Worm (Caenorhabditis elegans) whole organism, L1 larva: ENCODE measurements around the gene Y69H2.15.

Source experiments
- C34B4.2 ChIP-seq: sonication (generic microtip); optimal IDR thresholded peaks from 2 replicates; lab custom pipeline; 2017; ENCODE audit warnings: mild to moderate bottlenecking, missing genetic modification characterization, missing compliant biosample characterization
- alr-1 ChIP-seq: fragments of 200-800 bp; sonication (Bioruptor generic); optimal IDR thresholded peaks from 2 replicates; lab custom pipeline; 2018; ENCODE audit warnings: borderline replicate concordance, mild to moderate bottlenecking, missing genetic modification characterization, missing compliant biosample characterization
- blmp-1 ChIP-seq: fragments of 150-350 bp; optimal IDR thresholded peaks from 2 replicates; lab custom pipeline; 2014; ENCODE audit warnings: missing biosample characterization, missing genetic modification characterization
- ces-1 ChIP-seq: fragments of 150-350 bp; optimal IDR thresholded peaks from 2 replicates; lab custom pipeline; 2014; ENCODE audit warnings: missing biosample characterization, missing genetic modification reagents, missing genetic modification characterization
- egl-13 ChIP-seq: sonication (generic microtip); optimal IDR thresholded peaks from 2 replicates; lab custom pipeline; 2016; ENCODE audit warnings: missing genotype, missing genetic modification reagents, missing genetic modification characterization, missing compliant biosample characterization
- ets-5 ChIP-seq: fragments of 200-800 bp; sonication (Bioruptor generic); IDR thresholded peaks from 2 replicates; pipeline ENCODE4 v1.3.6; 2022; ENCODE audit warnings: missing genetic modification characterization, missing compliant biosample characterization
- hlh-17 ChIP-seq: fragments of 200-800 bp; sonication (Bioruptor generic); optimal IDR thresholded peaks from 2 replicates; lab custom pipeline; 2018; ENCODE audit warnings: missing genetic modification characterization, mild to moderate bottlenecking, missing compliant biosample characterization, moderate library complexity, borderline replicate concordance
- jun-1 ChIP-seq: fragments of 150-350 bp; optimal IDR thresholded peaks from 2 replicates; lab custom pipeline; 2014; ENCODE audit warnings: missing biosample characterization, missing genetic modification reagents, missing genetic modification characterization
- lin-13 ChIP-seq: fragments of 150-350 bp; optimal IDR thresholded peaks from 2 replicates; lab custom pipeline; 2014; ENCODE audit warnings: missing biosample characterization, missing genetic modification reagents, missing genetic modification characterization
- nhr-12 ChIP-seq: sonication (generic microtip); optimal IDR thresholded peaks from 2 replicates; lab custom pipeline; 2017; ENCODE audit warnings: missing biosample characterization, missing genetic modification characterization
- nhr-85 ChIP-seq: sonication (generic microtip); peaks from one replicate; lab custom pipeline; 2016; ENCODE audit warnings: missing genetic modification characterization, inconsistent platforms, missing compliant biosample characterization
- nhr-90 ChIP-seq: sonication (generic microtip); optimal IDR thresholded peaks from 2 replicates; lab custom pipeline; 2016; ENCODE audit warnings: mild to moderate bottlenecking, missing genetic modification characterization, missing compliant biosample characterization; ENCODE audit not compliant: poor library complexity
- swsn-7 ChIP-seq: sonication (generic microtip); optimal IDR thresholded peaks from 2 replicates; lab custom pipeline; 2016; ENCODE audit warnings: missing genetic modification characterization, missing compliant biosample characterization
- unc-62 ChIP-seq: fragments of 150-350 bp; optimal IDR thresholded peaks from 2 replicates; lab custom pipeline; 2014; ENCODE audit warnings: missing biosample characterization, missing genetic modification reagents, missing genetic modification characterization

- no peak for TF ChIP-seq egl-13
- TF ChIP-seq unc-62 (GFP tag; lab: Kevin White, UChicago) = no peak
- TF ChIP-seq ces-1 (GFP tag; lab: Kevin White, UChicago) = no peak
- TF ChIP-seq nhr-85 (tag; lab: Kevin White, UChicago) = peak; percentile 72
- no peak for TF ChIP-seq nhr-90 (tag; lab: Kevin White, UChicago)
- no peak for TF ChIP-seq nhr-12 (tag; lab: Kevin White, UChicago)
- TF ChIP-seq lin-13 (GFP tag; lab: Kevin White, UChicago) = no peak
- no peak for TF ChIP-seq jun-1 (tag; lab: Kevin White, UChicago)
- TF ChIP-seq alr-1 = no peak
- TF ChIP-seq C34B4.2 (tag; lab: Kevin White, UChicago) = no peak
- TF ChIP-seq ets-5 (GFP tag; lab: Robert Waterston, UW) = no peak
- no peak for TF ChIP-seq hlh-17 (GFP tag; lab: Kevin White, UChicago)
- TF ChIP-seq swsn-7 (tag; lab: Kevin White, UChicago) = no peak
- no peak for TF ChIP-seq blmp-1 (tag; lab: Kevin White, UChicago)
Measured at ce11 chrV:18573199-18573598, 53.5 kb downstream of the Y69H2.15 start.
